Worm (Caenorhabditis elegans): ENCODE results near the gene fbxb-114.

Gene fbxb-114

ce11 chrX:16963519-16963971 lies 41.9 kb downstream of the fbxb-114 start, which contains the start of the genes F52G3.1 and F52G3.7:
Gene F52G3.1, plus strand, starts transcription at chrX:16963871.
Gene F52G3.7, plus strand, starts transcription at chrX:16963921.
- TF ChIP-seq nhr-80 (tag; optimal IDR thresholded peaks at IDR 0.05) (peak; percentile 41), F22D6.2 (tag; optimal IDR thresholded peaks at IDR 0.05) (no peak)

- TF ChIP-seq ets-4 (GFP tag; optimal IDR thresholded peaks at IDR 0.05) (no peak), egrh-3 (GFP tag; IDR thresholded peaks at IDR 0.05) (peak; percentile 56; the same call in 1 of the 2 replicates), snpc-1.1 (tag; optimal IDR thresholded peaks at IDR 0.05; ENCODE audit: insufficient read depth) (no peak), zfh-2 (GFP tag; conservative IDR thresholded peaks at IDR 0.05) (peak; percentile 78; the same call in 1 of the 2 replicates)
These were observed 44.3 kb downstream of the fbxb-114 start for ce11 chrX:16965888-16966287.

- TF ChIP-seq ekl-4 (GFP tag; IDR thresholded peaks at IDR 0.05), result 0 out of 2 replicates have a peak, but pooled peaks have one; percentile 35
- TF ChIP-seq zfh-2 (GFP tag; conservative IDR thresholded peaks at IDR 0.05), result peak; percentile 73
- no peak for TF ChIP-seq K12H6.12 (tag; optimal IDR thresholded peaks at IDR 0.05)
- no peak for TF ChIP-seq nfyb-1 (GFP tag; IDR thresholded peaks at IDR 0.05)
- TF ChIP-seq F49E8.2 (tag; optimal IDR thresholded peaks at IDR 0.05; ENCODE audit: insufficient read depth), result no peak
These were observed 46.2 kb downstream of the fbxb-114 start for ce11 chrX:16967813-16968212.

Measured in whole organism, young adult.